Fruit fly (Drosophila melanogaster) S2 (cell line): ENCODE results near the gene CG11563.

ENCODE experiments used
- CG8478 ChIP-seq: fragments of >200 bp; optimal IDR thresholded peaks from 2 replicates; lab custom pipeline; 2018
- CTCF ChIP-seq, 2 experiments: fragments of >200 bp; optimal IDR thresholded peaks; 2 replicates each; lab custom pipeline; 2018

DNA sequence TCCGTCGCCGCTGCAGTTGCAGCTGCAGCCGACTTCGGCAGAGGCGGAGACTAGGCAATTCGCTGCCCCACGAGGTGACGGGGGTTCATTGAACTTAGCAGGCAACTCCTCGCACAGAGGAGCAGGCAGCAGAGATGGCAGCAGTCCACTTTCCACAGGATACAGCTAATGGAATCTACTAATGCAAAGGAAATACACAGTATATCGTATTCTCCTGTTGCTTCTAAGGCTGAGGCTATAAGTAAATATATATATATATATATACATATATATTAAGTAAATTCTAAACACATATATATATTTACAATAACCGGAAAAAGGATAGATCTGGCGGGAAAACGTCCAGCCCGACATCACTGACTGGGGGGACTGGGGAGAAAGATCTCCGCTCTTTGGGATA is 33.5 kb upstream of the CG11563 start:
- TF ChIP-seq CTCF (optimal IDR thresholded peaks at IDR 0.05; lab: Kevin White, UChicago) (no peak), CG8478 (lab: Kevin White, UChicago) (no peak)
